Fruit fly (Drosophila melanogaster) whole organism, embryonic: Measurements from ENCODE around the gene CG4461.

Experiments used
- Asciz ChIP-seq: fragments of 200-800 bp; sonication (Bioruptor generic); optimal IDR thresholded peaks from 2 replicates; lab custom pipeline; 2017; ENCODE audit warnings: missing biosample characterization, mild to moderate bottlenecking, missing genetic modification characterization, missing genetic modification reagents
- Awh ChIP-seq: fragments of 200-800 bp; sonication (Bioruptor generic); IDR thresholded peaks from 2 replicates; pipeline ENCODE4, ENCODE4 v1.3.6; 2022; ENCODE audit warnings: missing biosample characterization, missing genetic modification characterization
- C15 ChIP-seq: fragments of 200-800 bp; sonication (Bioruptor generic); IDR thresholded peaks from 3 replicates; pipeline ENCODE4 v1.3.6; 2022; ENCODE audit warnings: missing biosample characterization, missing genetic modification characterization
- CG11560 ChIP-seq: fragments of 200-800 bp; sonication (Bioruptor generic); IDR thresholded peaks from 3 replicates; pipeline ENCODE4 v1.3.6; 2022; ENCODE audit warnings: missing biosample characterization, missing genetic modification characterization
- CG11696 ChIP-seq: fragments of 200-800 bp; sonication (Bioruptor generic); IDR thresholded peaks from 2 replicates; pipeline ENCODE4 v1.3.6; 2022; ENCODE audit warnings: missing biosample characterization, missing genetic modification characterization
- CG12104 ChIP-seq: fragments of 200-800 bp; sonication (Bioruptor generic); optimal IDR thresholded peaks from 3 replicates; lab custom pipeline; 2016; ENCODE audit warnings: missing biosample characterization, missing genetic modification characterization
- CG13123 ChIP-seq: fragments of 200-800 bp; sonication (Bioruptor generic); optimal IDR thresholded peaks from 2 replicates; lab custom pipeline; 2016; ENCODE audit warnings: missing biosample characterization, missing genetic modification characterization
- CG13424 ChIP-seq: fragments of 200-800 bp; sonication (Bioruptor generic); optimal IDR thresholded peaks from 2 replicates; lab custom pipeline; 2019; ENCODE audit warnings: missing biosample characterization, mild to moderate bottlenecking, missing genetic modification characterization, moderate library complexity
- CG14860 ChIP-seq: fragments of 200-800 bp; sonication (Bioruptor generic); IDR thresholded peaks from 3 replicates; pipeline ENCODE4 v1.3.6; 2022; ENCODE audit warnings: missing biosample characterization, missing genetic modification characterization; ENCODE audit not compliant: partially characterized antibody
- CG15514 ChIP-seq: fragments of 200-800 bp; sonication (Bioruptor generic); optimal IDR thresholded peaks from 3 replicates; lab custom pipeline; 2017; ENCODE audit warnings: missing biosample characterization, missing genetic modification characterization, mild to moderate bottlenecking, moderate library complexity, missing genetic modification reagents
- CG16813 ChIP-seq: fragments of 200-800 bp; sonication (Bioruptor generic); IDR thresholded peaks from 3 replicates; pipeline ENCODE4 v1.3.6; 2022; ENCODE audit warnings: missing biosample characterization, missing genetic modification characterization; ENCODE audit not compliant: partially characterized antibody
- CG16815 ChIP-seq: fragments of 200-800 bp; sonication (Bioruptor generic); optimal IDR thresholded peaks from 3 replicates; lab custom pipeline; 2017; ENCODE audit warnings: missing biosample characterization, mild to moderate bottlenecking, missing genetic modification characterization
- CG17802 ChIP-seq: fragments of 200-800 bp; sonication (Bioruptor generic); optimal IDR thresholded peaks from 2 replicates; lab custom pipeline; 2018; ENCODE audit warnings: missing biosample characterization, mild to moderate bottlenecking, missing genetic modification characterization, moderate library complexity
- CG2875 ChIP-seq: fragments of 200-800 bp; sonication (Bioruptor generic); optimal IDR thresholded peaks from 2 replicates; lab custom pipeline; 2017; ENCODE audit warnings: missing biosample characterization, mild to moderate bottlenecking, missing genetic modification characterization, missing genetic modification reagents
- CG31365 ChIP-seq: fragments of 200-800 bp; sonication (Bioruptor generic); optimal IDR thresholded peaks from 2 replicates; lab custom pipeline; 2018; ENCODE audit warnings: missing biosample characterization, mild to moderate bottlenecking, missing genetic modification characterization
- CG4360 ChIP-seq: fragments of 200-800 bp; sonication (Bioruptor generic); IDR thresholded peaks from 2 replicates; pipeline ENCODE4 v1.3.6; 2022; ENCODE audit warnings: missing biosample characterization, missing genetic modification characterization
- CG4820 ChIP-seq: fragments of 200-800 bp; sonication (Bioruptor generic); optimal IDR thresholded peaks from 3 replicates; lab custom pipeline; 2016; ENCODE audit warnings: missing biosample characterization, missing genetic modification characterization
- CG8359 ChIP-seq: fragments of 200-800 bp; sonication (Bioruptor generic); optimal IDR thresholded peaks from 2 replicates; lab custom pipeline; 2017; ENCODE audit warnings: missing biosample characterization, mild to moderate bottlenecking, missing genetic modification characterization, borderline replicate concordance
- CTCF ChIP-seq: fragments of 200-800 bp; sonication (Bioruptor generic); optimal IDR thresholded peaks from 2 replicates; lab custom pipeline; 2017; ENCODE audit warnings: missing biosample characterization, mild to moderate bottlenecking, missing genetic modification characterization, moderate library complexity
- Elba2 ChIP-seq: fragments of 200-800 bp; sonication (Bioruptor generic); optimal IDR thresholded peaks from 3 replicates; lab custom pipeline; 2016; ENCODE audit warnings: missing biosample characterization, missing genetic modification characterization
- Hr78 ChIP-seq, 2 experiments: fragments of 200-800 bp in 1 of 2; fragments of >200 bp in 1 of 2; sonication (Bioruptor generic) in 1 of 2; optimal IDR thresholded peaks; 2 replicates each; lab custom pipeline; 2017 to 2019; ENCODE audit warnings: missing biosample characterization in 2 of 2, missing genetic modification characterization in 2 of 2, mild to moderate bottlenecking in 1 of 2, moderate library complexity in 1 of 2
- Opbp ChIP-seq: fragments of 200-800 bp; sonication (Bioruptor generic); IDR thresholded peaks from 3 replicates; pipeline ENCODE4 v1.3.6; 2022; ENCODE audit warnings: missing biosample characterization, missing genetic modification characterization; ENCODE audit not compliant: partially characterized antibody
- Ptx1 ChIP-seq: fragments of 200-800 bp; sonication (Bioruptor generic); IDR thresholded peaks from 2 replicates; pipeline ENCODE4 v1.3.6; 2022; ENCODE audit warnings: missing biosample characterization, missing genetic modification characterization
- Rx ChIP-seq: fragments of 200-800 bp; sonication (Bioruptor generic); IDR thresholded peaks from 2 replicates; pipeline ENCODE4 v1.3.6; 2022; ENCODE audit warnings: missing biosample characterization, missing genetic modification characterization
- Tbp ChIP-seq: fragments of >200 bp; optimal IDR thresholded peaks from 2 replicates; lab custom pipeline; 2018; ENCODE audit warnings: missing biosample characterization, missing genetic modification characterization
- al ChIP-seq: fragments of 200-800 bp; sonication (Bioruptor generic); IDR thresholded peaks from 2 replicates; pipeline ENCODE4 v1.3.6; 2022; ENCODE audit warnings: missing biosample characterization, missing genetic modification characterization
- ap ChIP-seq: fragments of 200-800 bp; sonication (Bioruptor generic); IDR thresholded peaks from 2 replicates; pipeline ENCODE4 v1.3.6; 2022; ENCODE audit warnings: missing biosample characterization, missing genetic modification characterization
- cg ChIP-seq: fragments of 200-800 bp; sonication (Bioruptor generic); optimal IDR thresholded peaks from 3 replicates; lab custom pipeline; 2019; ENCODE audit warnings: missing biosample characterization, mild to moderate bottlenecking, missing genetic modification characterization, moderate library complexity
- chn ChIP-seq: fragments of 200-800 bp; sonication (Bioruptor generic); optimal IDR thresholded peaks from 2 replicates; lab custom pipeline; 2016; ENCODE audit warnings: missing biosample characterization, missing genetic modification characterization
- corto ChIP-seq: fragments of 200-800 bp; sonication (Bioruptor generic); optimal IDR thresholded peaks from 2 replicates; lab custom pipeline; 2016; ENCODE audit warnings: missing biosample characterization, mild to moderate bottlenecking, missing genetic modification characterization, moderate library complexity
- dan ChIP-seq: fragments of 200-800 bp; sonication (Bioruptor generic); IDR thresholded peaks from 2 replicates; pipeline ENCODE4 v1.3.6; 2022; ENCODE audit warnings: missing biosample characterization, missing genetic modification characterization
- dimm ChIP-seq: fragments of 200-800 bp; sonication (Bioruptor generic); IDR thresholded peaks from 2 replicates; pipeline ENCODE4 v1.3.6; 2022; ENCODE audit warnings: missing biosample characterization, missing genetic modification characterization
- en ChIP-seq: fragments of 200-800 bp; sonication (Bioruptor generic); optimal IDR thresholded peaks from 2 replicates; lab custom pipeline; 2016; ENCODE audit warnings: missing biosample characterization, missing genetic modification characterization
- grau ChIP-seq: fragments of 200-800 bp; optimal IDR thresholded peaks from 3 replicates; lab custom pipeline; 2019; ENCODE audit warnings: missing biosample characterization, mild to moderate bottlenecking, missing genetic modification characterization, moderate library complexity
- gsb-n ChIP-seq: fragments of 200-800 bp; sonication (Bioruptor generic); optimal IDR thresholded peaks from 3 replicates; lab custom pipeline; 2018; ENCODE audit warnings: missing biosample characterization, mild to moderate bottlenecking, missing genetic modification characterization
- gt ChIP-seq: fragments of 200-800 bp; sonication (Bioruptor generic); IDR thresholded peaks from 2 replicates; pipeline ENCODE4 v1.3.6; 2022; ENCODE audit warnings: missing biosample characterization, missing genetic modification characterization
- h ChIP-seq: fragments of >200 bp; optimal IDR thresholded peaks from 2 replicates; lab custom pipeline; 2017
- hbn ChIP-seq: fragments of 200-800 bp; sonication (Bioruptor generic); IDR thresholded peaks from 2 replicates; pipeline ENCODE4 v1.3.6; 2022; ENCODE audit warnings: missing biosample characterization, missing genetic modification characterization; ENCODE audit not compliant: partially characterized antibody
- kay ChIP-seq: fragments of 200-800 bp; sonication (Bioruptor generic); optimal IDR thresholded peaks from 2 replicates; lab custom pipeline; 2016; ENCODE audit warnings: missing biosample characterization, missing genetic modification characterization
- klu ChIP-seq: fragments of 200-800 bp; sonication (Bioruptor generic); IDR thresholded peaks from 2 replicates; pipeline ENCODE4 v1.3.6; 2022; ENCODE audit warnings: missing biosample characterization, missing genetic modification characterization
- lola ChIP-seq, 3 experiments: fragments of >200 bp in 2 of 3; fragments of 200-800 bp in 1 of 3; sonication (Bioruptor generic) in 1 of 3; optimal IDR thresholded peaks; 2 replicates each; lab custom pipeline; 2017 to 2019; ENCODE audit warnings: missing biosample characterization in 3 of 3, missing genetic modification characterization in 3 of 3, mild to moderate bottlenecking in 1 of 3, moderate library complexity in 1 of 3
- oc ChIP-seq: fragments of 200-800 bp; sonication (Bioruptor generic); optimal IDR thresholded peaks from 2 replicates; lab custom pipeline; 2018; ENCODE audit warnings: missing biosample characterization, mild to moderate bottlenecking, missing genetic modification characterization, moderate library complexity
- pum ChIP-seq: fragments of 200-800 bp; sonication (Bioruptor generic); optimal IDR thresholded peaks from 2 replicates; lab custom pipeline; 2016; ENCODE audit warnings: missing biosample characterization, missing genetic modification characterization
- repo ChIP-seq: fragments of 200-800 bp; sonication (Bioruptor generic); optimal IDR thresholded peaks from 2 replicates; lab custom pipeline; 2016; ENCODE audit warnings: missing biosample characterization, missing genetic modification characterization
- rib ChIP-seq: fragments of 200-800 bp; sonication (Bioruptor generic); IDR thresholded peaks from 2 replicates; pipeline ENCODE4 v1.3.6; 2022; ENCODE audit warnings: missing biosample characterization, missing genetic modification characterization
- row ChIP-seq: fragments of 200-800 bp; sonication (Bioruptor generic); IDR thresholded peaks from 3 replicates; pipeline ENCODE4 v1.3.6; 2022; ENCODE audit warnings: missing biosample characterization, missing genetic modification characterization
- sisA ChIP-seq: fragments of 200-800 bp; sonication (Bioruptor generic); IDR thresholded peaks from 2 replicates; pipeline ENCODE4 v1.3.6; 2022; ENCODE audit warnings: missing biosample characterization, missing genetic modification characterization
- stwl ChIP-seq: fragments of 200-800 bp; sonication (Bioruptor generic); optimal IDR thresholded peaks from 3 replicates; lab custom pipeline; 2018; ENCODE audit warnings: missing biosample characterization, mild to moderate bottlenecking, missing genetic modification characterization, moderate library complexity
- yki ChIP-seq: fragments of >200 bp; optimal IDR thresholded peaks from 3 replicates; lab custom pipeline; 2018
- zen ChIP-seq: fragments of 200-800 bp; sonication (Bioruptor generic); optimal IDR thresholded peaks from 3 replicates; lab custom pipeline; 2018; ENCODE audit warnings: missing biosample characterization, mild to moderate bottlenecking, missing genetic modification characterization, moderate library complexity

The CG4461 gene

DNA sequence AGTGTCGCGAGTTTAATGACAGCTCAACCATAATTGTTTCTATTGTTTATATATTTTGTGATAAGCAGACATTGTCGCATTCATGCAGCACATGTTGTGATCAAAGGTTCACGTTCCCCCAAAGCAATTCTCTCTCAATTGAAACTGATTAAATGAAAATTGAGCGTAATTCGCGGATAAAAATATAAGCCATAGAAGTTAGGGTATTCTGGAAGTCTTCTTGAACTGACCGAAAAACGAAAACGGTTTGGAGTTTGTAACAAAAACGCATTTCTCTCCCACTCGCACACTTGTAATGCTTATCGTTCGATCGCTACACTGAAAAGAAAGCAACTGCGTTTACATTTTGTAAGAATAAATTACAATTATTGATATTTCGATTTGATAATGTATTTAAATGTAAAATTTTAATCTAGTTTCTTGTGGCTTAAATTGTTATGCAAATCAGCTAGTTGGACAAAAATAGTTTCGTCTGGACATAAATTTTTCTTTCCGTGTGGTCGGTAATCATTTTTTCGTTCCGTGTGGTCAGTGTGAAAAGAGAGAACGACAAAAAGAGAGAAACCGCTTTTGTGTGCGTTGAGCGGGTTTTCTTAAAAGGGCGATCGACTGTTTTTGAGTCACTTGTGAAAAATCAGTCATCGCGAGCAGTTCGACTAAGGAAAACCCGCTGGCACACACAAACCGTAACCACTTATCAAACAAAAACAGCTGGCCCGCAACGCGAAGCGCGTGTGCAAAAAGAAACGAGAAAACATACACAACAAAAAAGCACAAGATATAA is 47.6 kb downstream of the CG4461 start, which contains the start of gene aay (continued):
- TF ChIP-seq chn, result peak; percentile 98
- TF ChIP-seq dan (GFP tag; lab: Robert Waterston, UW), result peak; percentile 96
- TF ChIP-seq CG14860 (GFP tag; lab: Robert Waterston, UW), result no peak
- peak; percentile 97 for TF ChIP-seq Awh (GFP tag; lab: Robert Waterston, UW)
- peak; percentile 94 for TF ChIP-seq CG15514 (GFP tag; lab: Kevin White, UChicago)
- peak; percentile 99 for TF ChIP-seq Asciz (GFP tag; lab: Kevin White, UChicago)
- peak; percentile 98 for TF ChIP-seq CG16815 (GFP tag; lab: Kevin White, UChicago)
- peak; percentile 93 for TF ChIP-seq Elba2 (GFP tag; lab: Kevin White, UChicago)
- TF ChIP-seq CG13123 (GFP tag; lab: Kevin White, UChicago), result peak; percentile 98
- no peak for TF ChIP-seq h (lab: Kevin White, UChicago)
- peak; percentile 96 for TF ChIP-seq gt
- peak; percentile 99 for TF ChIP-seq CG2875
- TF ChIP-seq yki (lab: Kevin White, UChicago), result no peak
- peak; percentile 98 for TF ChIP-seq kay
- TF ChIP-seq rib (GFP tag; lab: Robert Waterston, UW), result peak; percentile 97
- TF ChIP-seq CG4820, result peak; percentile 98
- peak; percentile 95 for TF ChIP-seq repo (GFP tag; lab: Kevin White, UChicago)
- peak; percentile 95 for TF ChIP-seq C15 (GFP tag; lab: Robert Waterston, UW)
- peak; percentile 84 for TF ChIP-seq CG4360
- TF ChIP-seq stwl (tag; lab: Kevin White, UChicago), result peak; percentile 88
- TF ChIP-seq Ptx1, result peak; percentile 99
- peak in 1 of 3 experiments; percentile 99 for TF ChIP-seq lola (GFP tag; optimal IDR thresholded peaks at IDR 0.05; lab: Kevin White, UChicago)
- TF ChIP-seq sisA (GFP tag; lab: Robert Waterston, UW), result peak; percentile 98
- TF ChIP-seq oc, result peak; percentile 99
- peak; percentile 95 for TF ChIP-seq CG8359
- peak; percentile 90 for TF ChIP-seq CG17802 (tag; lab: Kevin White, UChicago)
- peak; percentile 98 for TF ChIP-seq Rx (GFP tag; lab: Robert Waterston, UW)
- peak; percentile 84 for TF ChIP-seq cg (GFP tag; lab: Kevin White, UChicago)
- peak; percentile 90 for TF ChIP-seq CG31365 (tag; lab: Kevin White, UChicago)
- TF ChIP-seq klu (GFP tag; lab: Robert Waterston, UW), result peak; percentile 97
- peak; percentile 99 for TF ChIP-seq grau (tag; lab: Kevin White, UChicago)
- TF ChIP-seq corto, result peak; percentile 97
- TF ChIP-seq dimm (GFP tag; lab: Robert Waterston, UW), result peak; percentile 93
- TF ChIP-seq CG12104 (GFP tag; lab: Kevin White, UChicago), result peak; percentile 98
- peak; percentile 91 for TF ChIP-seq CG11560 (tag; lab: Robert Waterston, UW)
- TF ChIP-seq row (GFP tag; lab: Robert Waterston, UW), result peak; percentile 99
- TF ChIP-seq CG16813 (GFP tag; lab: Robert Waterston, UW), result no peak
- TF ChIP-seq en (GFP tag; lab: Kevin White, UChicago), result peak; percentile 94
- TF ChIP-seq al (GFP tag; lab: Robert Waterston, UW), result peak; percentile 96
- TF ChIP-seq CG13424, result peak; percentile 99
- peak; percentile 73 for TF ChIP-seq CTCF (GFP tag; lab: Kevin White, UChicago)
- TF ChIP-seq CG11696 (GFP tag; lab: Robert Waterston, UW), result peak; percentile 94
- no peak for TF ChIP-seq Tbp (GFP tag; lab: Kevin White, UChicago)
- TF ChIP-seq pum (GFP tag; lab: Kevin White, UChicago), result peak; percentile 96
- peak; percentile 97 for TF ChIP-seq ap (GFP tag; lab: Robert Waterston, UW)
- TF ChIP-seq Hr78 (GFP tag; optimal IDR thresholded peaks at IDR 0.05; lab: Kevin White, UChicago), result peak in 1 of 2 experiments; percentile 96
- no peak for TF ChIP-seq Opbp
- peak; percentile 100 for TF ChIP-seq gsb-n
- TF ChIP-seq zen (tag; lab: Kevin White, UChicago), result peak; percentile 99
- TF ChIP-seq hbn (GFP tag; lab: Robert Waterston, UW), result no peak
